Fruit fly (Drosophila melanogaster) whole organism, embryonic: ENCODE results near the gene Spn28Dc.

Experiments used
- Ada2b ChIP-seq: fragments of 200-800 bp; sonication (Bioruptor generic); IDR thresholded peaks from 2 replicates; pipeline ENCODE4 v1.3.6; 2022; ENCODE audit warnings: missing biosample characterization, missing genetic modification characterization
- CG11093 ChIP-seq: fragments of 200-800 bp; sonication (Bioruptor generic); IDR thresholded peaks from 3 replicates; pipeline ENCODE4 v1.3.6; 2022; ENCODE audit warnings: missing biosample characterization, missing genetic modification characterization
- CG11398 ChIP-seq: fragments of 200-800 bp; sonication (Bioruptor generic); optimal IDR thresholded peaks from 2 replicates; lab custom pipeline; 2016; ENCODE audit warnings: missing biosample characterization, missing genetic modification characterization
- CG11456 ChIP-seq: fragments of 200-800 bp; sonication (Bioruptor generic); IDR thresholded peaks from 3 replicates; pipeline ENCODE4 v1.3.6; 2022; ENCODE audit warnings: missing biosample characterization, missing genetic modification characterization
- CG11504 ChIP-seq: fragments of 200-800 bp; sonication (Bioruptor generic); optimal IDR thresholded peaks from 3 replicates; lab custom pipeline; 2019; ENCODE audit warnings: missing biosample characterization, mild to moderate bottlenecking, missing genetic modification characterization, moderate library complexity
- CG11723 ChIP-seq: fragments of 200-800 bp; sonication (Bioruptor generic); optimal IDR thresholded peaks from 2 replicates; lab custom pipeline; 2017; ENCODE audit warnings: missing biosample characterization, mild to moderate bottlenecking, missing genetic modification characterization
- CG12155 ChIP-seq: fragments of 200-800 bp; sonication (Bioruptor generic); optimal IDR thresholded peaks from 3 replicates; lab custom pipeline; 2016; ENCODE audit warnings: missing biosample characterization, missing genetic modification characterization
- CG12769 ChIP-seq: fragments of 200-800 bp; sonication (Bioruptor generic); optimal IDR thresholded peaks from 2 replicates; lab custom pipeline; 2019; ENCODE audit warnings: missing biosample characterization, mild to moderate bottlenecking, missing genetic modification characterization, moderate library complexity
- CG14860 ChIP-seq: fragments of 200-800 bp; sonication (Bioruptor generic); IDR thresholded peaks from 3 replicates; pipeline ENCODE4 v1.3.6; 2022; ENCODE audit warnings: missing biosample characterization, missing genetic modification characterization; ENCODE audit not compliant: partially characterized antibody
- CG16813 ChIP-seq: fragments of 200-800 bp; sonication (Bioruptor generic); IDR thresholded peaks from 3 replicates; pipeline ENCODE4 v1.3.6; 2022; ENCODE audit warnings: missing biosample characterization, missing genetic modification characterization; ENCODE audit not compliant: partially characterized antibody
- CG17328 ChIP-seq: fragments of 200-800 bp; sonication (Bioruptor generic); IDR thresholded peaks from 2 replicates; pipeline ENCODE4 v1.3.6; 2022; ENCODE audit warnings: missing biosample characterization, missing genetic modification characterization
- CG17359 ChIP-seq: fragments of 200-800 bp; sonication (Bioruptor generic); optimal IDR thresholded peaks from 3 replicates; lab custom pipeline; 2018; ENCODE audit warnings: missing biosample characterization, mild to moderate bottlenecking, missing genetic modification characterization, moderate library complexity
- CG17385 ChIP-seq: fragments of 200-800 bp; sonication (Bioruptor generic); optimal IDR thresholded peaks from 3 replicates; lab custom pipeline; 2018; ENCODE audit warnings: missing biosample characterization, mild to moderate bottlenecking, missing genetic modification characterization
- CG1792 ChIP-seq: fragments of 200-800 bp; sonication (Bioruptor generic); optimal IDR thresholded peaks from 2 replicates; lab custom pipeline; 2016; ENCODE audit warnings: missing biosample characterization, missing genetic modification characterization
- CG2199 ChIP-seq: fragments of 200-800 bp; sonication (Bioruptor generic); IDR thresholded peaks from 3 replicates; pipeline ENCODE4 v1.3.6; 2022; ENCODE audit warnings: missing biosample characterization, missing genetic modification characterization
- CG3065 ChIP-seq: fragments of 200-800 bp; sonication (Bioruptor generic); optimal IDR thresholded peaks from 2 replicates; lab custom pipeline; 2016; ENCODE audit warnings: missing biosample characterization, missing genetic modification characterization
- CG32532 ChIP-seq: fragments of 200-800 bp; sonication (Bioruptor generic); IDR thresholded peaks from 2 replicates; pipeline ENCODE4 v1.3.6; 2022; ENCODE audit warnings: missing biosample characterization, missing genetic modification characterization
- CG4820 ChIP-seq: fragments of 200-800 bp; sonication (Bioruptor generic); optimal IDR thresholded peaks from 3 replicates; lab custom pipeline; 2016; ENCODE audit warnings: missing biosample characterization, missing genetic modification characterization
- CG6654 ChIP-seq: fragments of 200-800 bp; sonication (Bioruptor generic); optimal IDR thresholded peaks from 2 replicates; lab custom pipeline; 2017; ENCODE audit warnings: missing biosample characterization, mild to moderate bottlenecking, missing genetic modification characterization
- CG7357 ChIP-seq: fragments of 200-800 bp; sonication (Bioruptor generic); IDR thresholded peaks from 3 replicates; pipeline ENCODE4 v1.3.6; 2022; ENCODE audit warnings: missing biosample characterization, missing genetic modification characterization
- CG7372 ChIP-seq: fragments of 200-800 bp; sonication (Bioruptor generic); IDR thresholded peaks from 2 replicates; pipeline ENCODE4 v1.3.6; 2022; ENCODE audit warnings: missing biosample characterization, missing genetic modification characterization
- CG7556 ChIP-seq: fragments of 200-800 bp; sonication (Bioruptor generic); optimal IDR thresholded peaks from 2 replicates; lab custom pipeline; 2017; ENCODE audit warnings: missing biosample characterization, mild to moderate bottlenecking, missing genetic modification characterization
- Fer2 ChIP-seq: fragments of 200-800 bp; sonication (Bioruptor generic); optimal IDR thresholded peaks from 2 replicates; lab custom pipeline; 2018; ENCODE audit warnings: missing biosample characterization, mild to moderate bottlenecking, missing genetic modification characterization, moderate library complexity
- H15 ChIP-seq: fragments of 200-800 bp; sonication (Bioruptor generic); IDR thresholded peaks from 3 replicates; pipeline ENCODE4 v1.3.6; 2022; ENCODE audit warnings: missing biosample characterization, missing genetic modification characterization
- Hr78 ChIP-seq, 2 experiments: fragments of 200-800 bp in 1 of 2; fragments of >200 bp in 1 of 2; sonication (Bioruptor generic) in 1 of 2; optimal IDR thresholded peaks; 2 replicates each; lab custom pipeline; 2017 to 2019; ENCODE audit warnings: missing biosample characterization in 2 of 2, missing genetic modification characterization in 2 of 2, mild to moderate bottlenecking in 1 of 2, moderate library complexity in 1 of 2
- Jarid2 ChIP-seq: fragments of 200-800 bp; sonication (Bioruptor generic); optimal IDR thresholded peaks from 3 replicates; lab custom pipeline; 2017; ENCODE audit warnings: mild to moderate bottlenecking, missing biosample characterization, missing genetic modification reagents, missing genetic modification characterization
- Nf-YC ChIP-seq: fragments of 200-800 bp; optimal IDR thresholded peaks from 3 replicates; lab custom pipeline; 2019; ENCODE audit warnings: missing biosample characterization, mild to moderate bottlenecking, missing genetic modification characterization, moderate library complexity
- Sox100B ChIP-seq: fragments of 200-800 bp; sonication (Bioruptor generic); optimal IDR thresholded peaks from 3 replicates; lab custom pipeline; 2018; ENCODE audit warnings: missing biosample characterization, mild to moderate bottlenecking, missing genetic modification characterization
- Spps ChIP-seq: fragments of 200-800 bp; sonication (Bioruptor generic); optimal IDR thresholded peaks from 2 replicates; lab custom pipeline; 2018; ENCODE audit warnings: missing biosample characterization, mild to moderate bottlenecking, missing genetic modification characterization
- amos ChIP-seq: fragments of 200-800 bp; sonication (Bioruptor generic); IDR thresholded peaks from 2 replicates; pipeline ENCODE4 v1.3.6; 2022; ENCODE audit warnings: missing biosample characterization, missing genetic modification characterization; ENCODE audit not compliant: partially characterized antibody
- ash1 ChIP-seq: fragments of 200-800 bp; sonication (Bioruptor generic); optimal IDR thresholded peaks from 2 replicates; lab custom pipeline; 2018; ENCODE audit warnings: missing biosample characterization, mild to moderate bottlenecking, missing genetic modification characterization
- ato ChIP-seq: fragments of 200-800 bp; sonication (Bioruptor generic); IDR thresholded peaks from 2 replicates; pipeline ENCODE4 v1.3.6; 2022; ENCODE audit warnings: missing biosample characterization, missing genetic modification characterization; ENCODE audit not compliant: partially characterized antibody
- crol ChIP-seq: fragments of 200-800 bp; sonication (Bioruptor generic); IDR thresholded peaks from 2 replicates; pipeline ENCODE4 v1.3.6; 2022; ENCODE audit warnings: missing biosample characterization, missing genetic modification characterization
- disco-r ChIP-seq: fragments of 200-800 bp; sonication (Bioruptor generic); optimal IDR thresholded peaks from 2 replicates; lab custom pipeline; 2016; ENCODE audit warnings: missing biosample characterization, missing genetic modification characterization
- dmrt99B ChIP-seq: fragments of 200-800 bp; sonication (Bioruptor generic); optimal IDR thresholded peaks from 2 replicates; lab custom pipeline; 2018; ENCODE audit warnings: missing biosample characterization, mild to moderate bottlenecking, missing genetic modification characterization, moderate library complexity
- ewg ChIP-seq: fragments of 200-800 bp; sonication (Bioruptor generic); optimal IDR thresholded peaks from 3 replicates; lab custom pipeline; 2017; ENCODE audit warnings: mild to moderate bottlenecking, missing biosample characterization, missing genetic modification reagents, missing genetic modification characterization
- eyg ChIP-seq: fragments of 200-800 bp; sonication (Bioruptor generic); optimal IDR thresholded peaks from 3 replicates; lab custom pipeline; 2016; ENCODE audit warnings: missing biosample characterization, missing genetic modification characterization
- fu2 ChIP-seq: fragments of 200-800 bp; sonication (Bioruptor generic); optimal IDR thresholded peaks from 2 replicates; lab custom pipeline; 2016; ENCODE audit warnings: missing biosample characterization, missing genetic modification characterization
- gfzf ChIP-seq: fragments of 200-800 bp; sonication (Bioruptor generic); optimal IDR thresholded peaks from 2 replicates; lab custom pipeline; 2016; ENCODE audit warnings: missing biosample characterization, mild to moderate bottlenecking, missing genetic modification characterization, moderate library complexity
- hb ChIP-seq: fragments of 200-800 bp; sonication (Bioruptor generic); IDR thresholded peaks from 3 replicates; pipeline ENCODE4 v1.3.6; 2022; ENCODE audit warnings: missing biosample characterization, missing genetic modification characterization; ENCODE audit not compliant: partially characterized antibody
- jing ChIP-seq: fragments of 200-800 bp; sonication (Bioruptor generic); optimal IDR thresholded peaks from 2 replicates; lab custom pipeline; 2018; ENCODE audit warnings: missing biosample characterization, mild to moderate bottlenecking, missing genetic modification characterization
- mam ChIP-seq: fragments of 200-800 bp; sonication (Bioruptor generic); optimal IDR thresholded peaks from 3 replicates; lab custom pipeline; 2016; ENCODE audit warnings: missing biosample characterization, missing genetic modification characterization
- otp ChIP-seq: fragments of 200-800 bp; sonication (Bioruptor generic); IDR thresholded peaks from 3 replicates; pipeline ENCODE4, ENCODE4 v1.3.6; 2022; ENCODE audit warnings: missing biosample characterization, missing genetic modification characterization
- p53 ChIP-seq: fragments of 200-800 bp; sonication (Bioruptor generic); optimal IDR thresholded peaks from 2 replicates; lab custom pipeline; 2016; ENCODE audit warnings: missing biosample characterization, missing genetic modification characterization
- row ChIP-seq: fragments of 200-800 bp; sonication (Bioruptor generic); IDR thresholded peaks from 3 replicates; pipeline ENCODE4 v1.3.6; 2022; ENCODE audit warnings: missing biosample characterization, missing genetic modification characterization
- run ChIP-seq: fragments of 200-800 bp; sonication (Bioruptor generic); optimal IDR thresholded peaks from 3 replicates; lab custom pipeline; 2018; ENCODE audit warnings: missing biosample characterization, mild to moderate bottlenecking, missing genetic modification characterization
- scrt ChIP-seq: fragments of 200-800 bp; sonication (Bioruptor generic); optimal IDR thresholded peaks from 2 replicates; lab custom pipeline; 2018; ENCODE audit warnings: missing biosample characterization, mild to moderate bottlenecking, missing genetic modification characterization, moderate library complexity
- sens-2 ChIP-seq: fragments of 200-800 bp; sonication (Bioruptor generic); IDR thresholded peaks from 2 replicates; pipeline ENCODE4 v1.3.6; 2022; ENCODE audit warnings: missing biosample characterization, missing genetic modification characterization
- unpg ChIP-seq: fragments of 200-800 bp; sonication (Bioruptor generic); optimal IDR thresholded peaks from 3 replicates; lab custom pipeline; 2018; ENCODE audit warnings: missing biosample characterization, mild to moderate bottlenecking, missing genetic modification characterization, moderate library complexity
- vfl ChIP-seq: fragments of 200-800 bp; sonication (Bioruptor generic); optimal IDR thresholded peaks from 2 replicates; lab custom pipeline; 2016; ENCODE audit warnings: missing biosample characterization, missing genetic modification characterization
- wek ChIP-seq: fragments of 200-800 bp; sonication (Bioruptor generic); optimal IDR thresholded peaks from 3 replicates; lab custom pipeline; 2018; ENCODE audit warnings: missing biosample characterization, mild to moderate bottlenecking, missing genetic modification characterization, moderate library complexity

Gene Spn28Dc

DNA sequence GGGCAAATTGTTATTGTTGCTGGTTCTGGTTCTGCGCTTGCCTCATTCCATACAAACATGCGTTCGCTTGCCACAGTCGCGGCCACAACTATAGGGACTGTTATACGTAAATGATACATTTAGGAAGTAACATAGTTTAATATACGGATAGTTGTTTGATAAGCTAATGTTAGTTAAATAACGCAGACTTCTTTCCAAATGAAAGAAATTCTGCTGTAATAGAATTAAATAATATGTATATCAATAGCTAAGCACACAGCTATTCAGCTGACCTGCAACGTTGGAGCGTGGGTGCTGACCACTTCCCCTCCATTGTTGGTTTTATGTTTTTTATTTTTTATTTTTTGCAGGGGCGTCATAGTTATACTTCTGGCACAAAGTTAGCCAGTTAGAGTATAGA is 27.7 kb upstream of the Spn28Dc start (continued):
- TF ChIP-seq otp (GFP tag; lab: Robert Waterston, UW), result peak; percentile 66; the same call in 2 of the 3 replicates
- peak; percentile 48 for TF ChIP-seq mam (GFP tag; lab: Kevin White, UChicago)
- peak; percentile 39 for TF ChIP-seq run
- no peak for TF ChIP-seq Spps (tag; lab: Kevin White, UChicago)
- no peak for TF ChIP-seq Jarid2 (GFP tag; lab: Kevin White, UChicago)
- peak; percentile 51 for TF ChIP-seq CG17359 (tag; lab: Kevin White, UChicago)
- TF ChIP-seq CG7357 (GFP tag; lab: Robert Waterston, UW), result peak; percentile 44; the same call in 1 of the 3 replicates
- TF ChIP-seq CG2199, result no peak
- TF ChIP-seq CG4820, result no peak
- peak; percentile 76 for TF ChIP-seq unpg
- peak; percentile 79 for TF ChIP-seq CG11504 (tag; lab: Kevin White, UChicago)
- TF ChIP-seq CG7556 (GFP tag; lab: Kevin White, UChicago), result peak; percentile 53
- TF ChIP-seq sens-2, result no peak
- TF ChIP-seq CG12769 (tag; lab: Kevin White, UChicago), result peak; percentile 70
- TF ChIP-seq CG16813 (GFP tag; lab: Robert Waterston, UW), result no peak
- no peak for TF ChIP-seq CG11398 (GFP tag; lab: Kevin White, UChicago)
- TF ChIP-seq H15 (GFP tag; lab: Robert Waterston, UW), result peak; percentile 61; the same call in 2 of the 3 replicates
- no peak for TF ChIP-seq ash1 (GFP tag; lab: Kevin White, UChicago)
- peak; percentile 34 for TF ChIP-seq ewg (GFP tag; lab: Kevin White, UChicago)
- no peak for TF ChIP-seq ato
- no peak for TF ChIP-seq CG3065 (GFP tag; lab: Kevin White, UChicago)
- TF ChIP-seq amos (GFP tag; lab: Robert Waterston, UW), result no peak
- TF ChIP-seq Nf-YC, result peak; percentile 32
- no peak for TF ChIP-seq Fer2 (tag; lab: Kevin White, UChicago)
- TF ChIP-seq row (GFP tag; lab: Robert Waterston, UW), result peak; percentile 85
- TF ChIP-seq crol (GFP tag; lab: Robert Waterston, UW), result no peak
- no peak for TF ChIP-seq CG11093
- peak; percentile 21 for TF ChIP-seq CG12155 (GFP tag; lab: Kevin White, UChicago)
- TF ChIP-seq CG17385 (GFP tag; lab: Kevin White, UChicago), result peak; percentile 63
- peak; percentile 47 for TF ChIP-seq Sox100B (GFP tag; lab: Kevin White, UChicago)
- peak; percentile 5 for TF ChIP-seq CG11723 (GFP tag; lab: Kevin White, UChicago)
- peak; percentile 68 for TF ChIP-seq CG7372
- peak; percentile 69 for TF ChIP-seq CG32532 (GFP tag; lab: Robert Waterston, UW)
- no peak for TF ChIP-seq CG6654 (GFP tag; lab: Kevin White, UChicago)
- no peak for TF ChIP-seq Hr78 (GFP tag; optimal IDR thresholded peaks at IDR 0.05; lab: Kevin White, UChicago)
- no peak for TF ChIP-seq gfzf (GFP tag; lab: Kevin White, UChicago)
- peak; percentile 29 for TF ChIP-seq wek
- TF ChIP-seq vfl (GFP tag; lab: Kevin White, UChicago), result no peak
- peak; percentile 38 for TF ChIP-seq scrt (GFP tag; lab: Kevin White, UChicago)
- TF ChIP-seq CG11456 (GFP tag; lab: Robert Waterston, UW), result no peak
- no peak for TF ChIP-seq CG1792 (GFP tag; lab: Kevin White, UChicago)
- no peak for TF ChIP-seq p53
- peak; percentile 61 for TF ChIP-seq Ada2b (GFP tag; lab: Robert Waterston, UW)
- TF ChIP-seq hb (GFP tag; lab: Robert Waterston, UW), result no peak
- TF ChIP-seq CG17328 (GFP tag; lab: Robert Waterston, UW), result peak; percentile 61
- TF ChIP-seq jing (GFP tag; lab: Kevin White, UChicago), result no peak
- no peak for TF ChIP-seq CG14860 (GFP tag; lab: Robert Waterston, UW)
- peak; percentile 72 for TF ChIP-seq dmrt99B (tag; lab: Kevin White, UChicago)
- peak; percentile 20 for TF ChIP-seq eyg
- TF ChIP-seq disco-r (GFP tag; lab: Kevin White, UChicago), result no peak
- no peak for TF ChIP-seq fu2 (GFP tag; lab: Kevin White, UChicago)
